Fruit fly (Drosophila melanogaster): ENCODE measurements around the gene Vha26.

DNA sequence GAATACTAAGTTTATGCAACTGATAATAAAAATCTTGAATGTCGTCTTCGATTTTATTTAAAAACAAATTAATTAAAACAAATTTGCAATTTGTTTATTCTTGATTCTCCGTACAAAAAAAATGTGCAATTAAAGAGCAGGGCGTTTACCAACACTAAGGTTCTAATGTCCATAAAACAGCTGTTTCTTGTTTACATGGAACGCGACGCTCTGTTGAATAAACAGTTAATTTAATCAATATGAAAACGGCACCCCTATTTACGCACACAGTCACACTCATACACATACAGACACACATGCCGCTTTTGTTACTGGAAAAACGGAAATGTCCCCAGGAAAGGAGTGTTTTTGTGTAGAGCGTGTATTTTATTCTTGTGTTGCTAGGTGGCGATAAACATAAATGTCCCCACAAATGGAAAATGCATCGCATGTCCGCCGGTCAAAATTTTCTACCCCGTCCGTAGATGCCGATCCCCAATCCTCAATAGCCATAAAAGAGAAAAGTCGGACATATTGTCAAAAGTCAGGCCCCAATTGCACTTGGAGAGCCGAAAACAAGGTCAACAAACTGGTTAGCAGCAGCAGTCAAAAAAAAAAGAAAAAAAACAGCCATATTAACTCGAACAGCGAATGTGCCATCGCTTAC lies 31.5 kb downstream of the Vha26 start:
- TF ChIP-seq H2.0 (GFP tag; IDR thresholded peaks at IDR 0.05) (no peak), CG11247 (GFP tag; IDR thresholded peaks at IDR 0.05) (no peak), knrl (GFP tag; IDR thresholded peaks at IDR 0.05; ENCODE audit: partially characterized antibody) (no peak), CG4424 (GFP tag; optimal IDR thresholded peaks at IDR 0.05) (peak; percentile 61), tin (GFP tag; optimal IDR thresholded peaks at IDR 0.05) (peak; percentile 56), Rx (GFP tag; IDR thresholded peaks at IDR 0.05) (no peak), CG1792 (GFP tag; optimal IDR thresholded peaks at IDR 0.05) (peak; percentile 72), CG17186 (GFP tag; optimal IDR thresholded peaks at IDR 0.05) (peak; percentile 56), jumu (GFP tag; optimal IDR thresholded peaks at IDR 0.05) (peak; percentile 41), CG6254 (GFP tag; optimal IDR thresholded peaks at IDR 0.05) (peak; percentile 78), CG15514 (GFP tag; optimal IDR thresholded peaks at IDR 0.05) (peak; percentile 77)

Measured in whole organism, embryonic.